Fruit fly (Drosophila melanogaster): ENCODE results near the gene Octbeta1R.
A peak's percentile ranks its signal among the peaks of the same experiment; 100 is the strongest.

Gene Octbeta1R

dm6 chr3R:22449871-22450424 lies 47.1 kb upstream of the Octbeta1R start (continued):
- TF ChIP-seq CG9609 (GFP tag; optimal IDR thresholded peaks at IDR 0.05), result no peak
- no peak for TF ChIP-seq pnt (GFP tag; optimal IDR thresholded peaks at IDR 0.05)
- no peak for TF ChIP-seq sens-2 (GFP tag; IDR thresholded peaks at IDR 0.05)
- TF ChIP-seq fu2 (GFP tag; optimal IDR thresholded peaks at IDR 0.05), result no peak
- TF ChIP-seq Atf3 (GFP tag; optimal IDR thresholded peaks at IDR 0.05), result no peak
- TF ChIP-seq Sry-β (GFP tag; optimal IDR thresholded peaks at IDR 0.05), result no peak
- no peak for TF ChIP-seq disco-r (GFP tag; optimal IDR thresholded peaks at IDR 0.05)
- no peak for TF ChIP-seq Side (GFP tag; optimal IDR thresholded peaks at IDR 0.05)
- no peak for TF ChIP-seq Ssrp (tag; optimal IDR thresholded peaks at IDR 0.05)
- no peak for TF ChIP-seq MESR4 (GFP tag; optimal IDR thresholded peaks at IDR 0.05)
- TF ChIP-seq ac (GFP tag; optimal IDR thresholded peaks at IDR 0.05), result no peak
- no peak for TF ChIP-seq otp (GFP tag; IDR thresholded peaks at IDR 0.05)
- no peak for TF ChIP-seq CG5953 (GFP tag; IDR thresholded peaks at IDR 0.05)
- TF ChIP-seq CG1233 (GFP tag; optimal IDR thresholded peaks at IDR 0.05), result no peak
- TF ChIP-seq gsb-n (tag; optimal IDR thresholded peaks at IDR 0.05), result no peak
- TF ChIP-seq Drgx (GFP tag; IDR thresholded peaks at IDR 0.05), result no peak
- TF ChIP-seq chinmo (GFP tag; IDR thresholded peaks at IDR 0.05; ENCODE audit: partially characterized antibody), result no peak
- no peak for TF ChIP-seq CG12071 (GFP tag; optimal IDR thresholded peaks at IDR 0.05)
- peak; percentile 75 for TF ChIP-seq sd (tag; optimal IDR thresholded peaks at IDR 0.05)
- TF ChIP-seq Med (GFP tag), result peak; percentile 62
- no peak for TF ChIP-seq CG12769 (tag; optimal IDR thresholded peaks at IDR 0.05)
- no peak for TF ChIP-seq CG8359 (GFP tag; optimal IDR thresholded peaks at IDR 0.05; ENCODE audit: borderline replicate concordance)
- no peak for TF ChIP-seq emc (GFP tag; optimal IDR thresholded peaks at IDR 0.05)
- no peak for TF ChIP-seq CG9797 (GFP tag; optimal IDR thresholded peaks at IDR 0.05)
- no peak for TF ChIP-seq ken (GFP tag; IDR thresholded peaks at IDR 0.05)
- TF ChIP-seq chm (GFP tag; IDR thresholded peaks at IDR 0.05), result no peak
- TF ChIP-seq gt (GFP tag; IDR thresholded peaks at IDR 0.05), result no peak
- TF ChIP-seq Hr78 (GFP tag; optimal IDR thresholded peaks at IDR 0.05), result peak in 1 of 2 experiments; percentile 15
- TF ChIP-seq CG14050 (GFP tag; IDR thresholded peaks at IDR 0.05), result no peak
- no peak for TF ChIP-seq abd-A (tag; optimal IDR thresholded peaks at IDR 0.05)
- no peak for TF ChIP-seq tin (GFP tag; optimal IDR thresholded peaks at IDR 0.05)
- TF ChIP-seq zf30C (GFP tag; optimal IDR thresholded peaks at IDR 0.05), result no peak
- peak; percentile 23 for TF ChIP-seq D19B (GFP tag; optimal IDR thresholded peaks at IDR 0.05)
- TF ChIP-seq amos (GFP tag; IDR thresholded peaks at IDR 0.05; ENCODE audit: partially characterized antibody), result no peak
- TF ChIP-seq CG3281 (GFP tag; optimal IDR thresholded peaks at IDR 0.05), result no peak
- TF ChIP-seq CG8478 (optimal IDR thresholded peaks at IDR 0.05), result peak; percentile 5
- no peak for TF ChIP-seq Rx (GFP tag; IDR thresholded peaks at IDR 0.05)
- TF ChIP-seq Adf1 (GFP tag; IDR thresholded peaks at IDR 0.05), result no peak
- no peak for TF ChIP-seq CG14441 (GFP tag; IDR thresholded peaks at IDR 0.05)
- TF ChIP-seq Hr51 (GFP tag; optimal IDR thresholded peaks at IDR 0.05), result no peak
- no peak for TF ChIP-seq CG10321 (GFP tag; IDR thresholded peaks at IDR 0.05)
- no peak for TF ChIP-seq Neu2 (GFP tag; optimal IDR thresholded peaks at IDR 0.05; ENCODE audit: borderline replicate concordance)
- peak; percentile 56 for TF ChIP-seq sens (GFP tag)
- no peak for TF ChIP-seq CG10267 (tag; optimal IDR thresholded peaks at IDR 0.05)
- TF ChIP-seq CG17912 (GFP tag; optimal IDR thresholded peaks at IDR 0.05), result no peak
